Worm (Caenorhabditis elegans) whole organism, young adult: ENCODE data around the gene ador-1.

Source experiments
- aptf-2 ChIP-seq: fragments of 200-800 bp; sonication (Bioruptor generic); conservative IDR thresholded peaks from 2 replicates; pipeline ENCODE4 v1.3.6; 2022; ENCODE audit warnings: missing genetic modification reagents, missing genetic modification characterization, missing compliant biosample characterization
- attf-6 ChIP-seq: fragments of 200-800 bp; sonication (Bioruptor generic); IDR thresholded peaks from 2 replicates; pipeline ENCODE4 v1.3.6; 2022; ENCODE audit warnings: missing genetic modification reagents, missing genetic modification characterization, missing compliant biosample characterization
- chd-7 ChIP-seq: sonication (generic microtip); optimal IDR thresholded peaks from 2 replicates; lab custom pipeline; 2016; ENCODE audit warnings: mild to moderate bottlenecking, missing genetic modification characterization, moderate library complexity, missing compliant biosample characterization
- ets-4 ChIP-seq: fragments of 200-800 bp; sonication (Bioruptor generic); optimal IDR thresholded peaks from 2 replicates; lab custom pipeline; 2018; ENCODE audit warnings: mild to moderate bottlenecking, missing genetic modification characterization, missing compliant biosample characterization
- lin-54 ChIP-seq: fragments of 200-800 bp; sonication (Bioruptor generic); optimal IDR thresholded peaks from 2 replicates; lab custom pipeline; 2018; ENCODE audit warnings: mild to moderate bottlenecking, missing genetic modification characterization, missing compliant biosample characterization
- sptf-2 ChIP-seq: fragments of 200-800 bp; sonication (Bioruptor generic); optimal IDR thresholded peaks from 2 replicates; lab custom pipeline; 2018; ENCODE audit warnings: mild to moderate bottlenecking, missing genetic modification characterization, missing compliant biosample characterization
- unc-130 ChIP-seq: sonication (generic microtip); optimal IDR thresholded peaks from 2 replicates; lab custom pipeline; 2016; ENCODE audit warnings: missing genetic modification reagents, missing genetic modification characterization, missing compliant biosample characterization

ce11 chrII:12516313-12516712 lies 13.6 kb upstream of the ador-1 start, which contains the start of gene srh-61:
- TF ChIP-seq chd-7 (no peak), aptf-2 (GFP tag; lab: Robert Waterston, UW) (no peak), lin-54 (GFP tag; lab: Kevin White, UChicago) (no peak), sptf-2 (GFP tag; lab: Kevin White, UChicago) (no peak), ets-4 (GFP tag; lab: Kevin White, UChicago) (no peak), attf-6 (GFP tag; lab: Robert Waterston, UW) (no peak), unc-130 (GFP tag; lab: Kevin White, UChicago) (no peak)
